Fruit fly (Drosophila melanogaster) whole organism, embryonic: Measurements from ENCODE around the gene CG3662.

ENCODE experiments used
- Bgb ChIP-seq: fragments of 200-800 bp; sonication (Bioruptor generic); IDR thresholded peaks from 2 replicates; pipeline ENCODE4 v1.3.6; 2022; ENCODE audit warnings: missing biosample characterization, missing genetic modification characterization; ENCODE audit not compliant: partially characterized antibody
- C15 ChIP-seq: fragments of 200-800 bp; sonication (Bioruptor generic); IDR thresholded peaks from 3 replicates; pipeline ENCODE4 v1.3.6; 2022; ENCODE audit warnings: missing biosample characterization, missing genetic modification characterization
- CG10267 ChIP-seq: fragments of 200-800 bp; sonication (Bioruptor generic); optimal IDR thresholded peaks from 2 replicates; lab custom pipeline; 2018; ENCODE audit warnings: missing biosample characterization, mild to moderate bottlenecking, missing genetic modification characterization, moderate library complexity
- CG12769 ChIP-seq: fragments of 200-800 bp; sonication (Bioruptor generic); optimal IDR thresholded peaks from 2 replicates; lab custom pipeline; 2019; ENCODE audit warnings: missing biosample characterization, mild to moderate bottlenecking, missing genetic modification characterization, moderate library complexity
- CG14710 ChIP-seq: fragments of 200-800 bp; sonication (Bioruptor generic); optimal IDR thresholded peaks from 3 replicates; lab custom pipeline; 2019; ENCODE audit warnings: missing biosample characterization, mild to moderate bottlenecking, missing genetic modification characterization, moderate library complexity
- CG15073 ChIP-seq: fragments of 200-800 bp; sonication (Bioruptor generic); optimal IDR thresholded peaks from 2 replicates; lab custom pipeline; 2016; ENCODE audit warnings: missing biosample characterization, missing genetic modification characterization
- CG15601 ChIP-seq: fragments of 200-800 bp; sonication (Bioruptor generic); optimal IDR thresholded peaks from 3 replicates; lab custom pipeline; 2019; ENCODE audit warnings: missing biosample characterization, mild to moderate bottlenecking, missing genetic modification characterization, moderate library complexity
- CG18262 ChIP-seq: fragments of 200-800 bp; optimal IDR thresholded peaks from 3 replicates; lab custom pipeline; 2019; ENCODE audit warnings: missing biosample characterization, mild to moderate bottlenecking, missing genetic modification characterization, moderate library complexity
- CG2678 ChIP-seq: fragments of 200-800 bp; sonication (Bioruptor generic); optimal IDR thresholded peaks from 3 replicates; lab custom pipeline; 2019; ENCODE audit warnings: missing biosample characterization, mild to moderate bottlenecking, missing genetic modification characterization, moderate library complexity
- CG3281 ChIP-seq: fragments of 200-800 bp; sonication (Bioruptor generic); optimal IDR thresholded peaks from 3 replicates; lab custom pipeline; 2017; ENCODE audit warnings: missing biosample characterization, mild to moderate bottlenecking, missing genetic modification characterization
- CG33213 ChIP-seq: fragments of 200-800 bp; sonication (Bioruptor generic); optimal IDR thresholded peaks from 3 replicates; lab custom pipeline; 2016; ENCODE audit warnings: missing biosample characterization, missing genetic modification characterization
- CG34422 ChIP-seq: fragments of 200-800 bp; sonication (Bioruptor generic); IDR thresholded peaks from 3 replicates; pipeline ENCODE4 v1.3.6; 2022; ENCODE audit warnings: missing biosample characterization, missing genetic modification characterization
- CG3847 ChIP-seq: fragments of 200-800 bp; sonication (Bioruptor generic); IDR thresholded peaks from 2 replicates; pipeline ENCODE4 v1.3.6; 2022; ENCODE audit warnings: missing biosample characterization, missing genetic modification characterization
- CG6654 ChIP-seq: fragments of 200-800 bp; sonication (Bioruptor generic); optimal IDR thresholded peaks from 2 replicates; lab custom pipeline; 2017; ENCODE audit warnings: missing biosample characterization, mild to moderate bottlenecking, missing genetic modification characterization
- CG7556 ChIP-seq: fragments of 200-800 bp; sonication (Bioruptor generic); optimal IDR thresholded peaks from 2 replicates; lab custom pipeline; 2017; ENCODE audit warnings: missing biosample characterization, mild to moderate bottlenecking, missing genetic modification characterization
- CG8089 ChIP-seq: fragments of 200-800 bp; sonication (Bioruptor generic); optimal IDR thresholded peaks from 3 replicates; lab custom pipeline; 2016; ENCODE audit warnings: missing biosample characterization, missing genetic modification characterization
- CG9797 ChIP-seq: fragments of 200-800 bp; sonication (Bioruptor generic); optimal IDR thresholded peaks from 3 replicates; lab custom pipeline; 2018; ENCODE audit warnings: missing biosample characterization, mild to moderate bottlenecking, missing genetic modification characterization
- Dbx ChIP-seq: fragments of 200-800 bp; sonication (Bioruptor generic); IDR thresholded peaks from 3 replicates; pipeline ENCODE4 v1.3.6; 2022; ENCODE audit warnings: missing biosample characterization, missing genetic modification characterization
- E2f1 ChIP-seq: fragments of 200-800 bp; sonication (Bioruptor generic); IDR thresholded peaks from 2 replicates; pipeline ENCODE4 v1.3.6; 2022; ENCODE audit warnings: missing biosample characterization, missing genetic modification characterization
- Fer2 ChIP-seq: fragments of 200-800 bp; sonication (Bioruptor generic); optimal IDR thresholded peaks from 2 replicates; lab custom pipeline; 2018; ENCODE audit warnings: missing biosample characterization, mild to moderate bottlenecking, missing genetic modification characterization, moderate library complexity
- HHEX ChIP-seq: fragments of 200-800 bp; sonication (Bioruptor generic); optimal IDR thresholded peaks from 3 replicates; lab custom pipeline; 2017; ENCODE audit warnings: missing biosample characterization, mild to moderate bottlenecking, missing genetic modification characterization, missing genetic modification reagents
- HLHmδ ChIP-seq: fragments of 200-800 bp; sonication (Bioruptor generic); optimal IDR thresholded peaks from 2 replicates; lab custom pipeline; 2018; ENCODE audit warnings: missing biosample characterization, mild to moderate bottlenecking, missing genetic modification characterization, moderate library complexity
- Hmr ChIP-seq: fragments of 200-800 bp; sonication (Bioruptor generic); optimal IDR thresholded peaks from 3 replicates; lab custom pipeline; 2017; ENCODE audit warnings: mild to moderate bottlenecking, missing biosample characterization, missing genetic modification reagents, missing genetic modification characterization
- MBD-R2 ChIP-seq: fragments of 200-800 bp; sonication (Bioruptor generic); IDR thresholded peaks from 2 replicates; pipeline ENCODE4 v1.3.6; 2022; ENCODE audit warnings: missing biosample characterization, missing genetic modification characterization
- NfI ChIP-seq: fragments of 200-800 bp; sonication (Bioruptor generic); optimal IDR thresholded peaks from 3 replicates; lab custom pipeline; 2018; ENCODE audit warnings: missing biosample characterization, mild to moderate bottlenecking, missing genetic modification characterization, moderate library complexity
- PHDP ChIP-seq: fragments of 200-800 bp; sonication (Bioruptor generic); optimal IDR thresholded peaks from 3 replicates; lab custom pipeline; 2018; ENCODE audit warnings: missing biosample characterization, mild to moderate bottlenecking, missing genetic modification characterization, moderate library complexity
- Rfx ChIP-seq: fragments of 200-800 bp; sonication (Bioruptor generic); IDR thresholded peaks from 2 replicates; pipeline ENCODE4 v1.3.6; 2022; ENCODE audit warnings: missing biosample characterization, missing genetic modification characterization
- Spps ChIP-seq: fragments of 200-800 bp; sonication (Bioruptor generic); optimal IDR thresholded peaks from 2 replicates; lab custom pipeline; 2018; ENCODE audit warnings: missing biosample characterization, mild to moderate bottlenecking, missing genetic modification characterization
- Sry-δ ChIP-seq: fragments of 200-800 bp; sonication (Bioruptor generic); optimal IDR thresholded peaks from 2 replicates; lab custom pipeline; 2016; ENCODE audit warnings: missing biosample characterization, missing genetic modification characterization
- Usf ChIP-seq: fragments of 200-800 bp; sonication (Bioruptor generic); optimal IDR thresholded peaks from 2 replicates; lab custom pipeline; 2017; ENCODE audit warnings: missing genotype, missing biosample characterization, missing genetic modification characterization
- bcd ChIP-seq: fragments of 200-800 bp; sonication (Bioruptor generic); optimal IDR thresholded peaks from 2 replicates; lab custom pipeline; 2017; ENCODE audit warnings: missing biosample characterization, mild to moderate bottlenecking, missing genetic modification characterization
- chinmo ChIP-seq: fragments of 200-800 bp; sonication (Bioruptor generic); IDR thresholded peaks from 4 replicates; pipeline ENCODE4 v1.3.6; 2022; ENCODE audit warnings: missing biosample characterization, missing genetic modification characterization; ENCODE audit not compliant: partially characterized antibody
- crol ChIP-seq: fragments of 200-800 bp; sonication (Bioruptor generic); IDR thresholded peaks from 2 replicates; pipeline ENCODE4 v1.3.6; 2022; ENCODE audit warnings: missing biosample characterization, missing genetic modification characterization
- dm ChIP-seq: fragments of 200-800 bp; sonication (Bioruptor generic); optimal IDR thresholded peaks from 3 replicates; lab custom pipeline; 2016; ENCODE audit warnings: missing biosample characterization, missing genetic modification characterization
- fu2 ChIP-seq: fragments of 200-800 bp; sonication (Bioruptor generic); optimal IDR thresholded peaks from 2 replicates; lab custom pipeline; 2016; ENCODE audit warnings: missing biosample characterization, missing genetic modification characterization
- gfzf ChIP-seq: fragments of 200-800 bp; sonication (Bioruptor generic); optimal IDR thresholded peaks from 2 replicates; lab custom pipeline; 2016; ENCODE audit warnings: missing biosample characterization, mild to moderate bottlenecking, missing genetic modification characterization, moderate library complexity
- grau ChIP-seq: fragments of 200-800 bp; optimal IDR thresholded peaks from 3 replicates; lab custom pipeline; 2019; ENCODE audit warnings: missing biosample characterization, mild to moderate bottlenecking, missing genetic modification characterization, moderate library complexity
- her ChIP-seq: fragments of 200-800 bp; sonication (Bioruptor generic); optimal IDR thresholded peaks from 2 replicates; lab custom pipeline; 2016; ENCODE audit warnings: missing biosample characterization, missing genetic modification characterization
- inv ChIP-seq: fragments of 200-800 bp; sonication (Bioruptor generic); IDR thresholded peaks from 2 replicates; pipeline ENCODE4 v1.3.6; 2022; ENCODE audit warnings: missing biosample characterization, missing genetic modification characterization; ENCODE audit not compliant: partially characterized antibody
- kay ChIP-seq: fragments of 200-800 bp; sonication (Bioruptor generic); optimal IDR thresholded peaks from 2 replicates; lab custom pipeline; 2016; ENCODE audit warnings: missing biosample characterization, missing genetic modification characterization
- knrl ChIP-seq: fragments of 200-800 bp; sonication (Bioruptor generic); IDR thresholded peaks from 3 replicates; pipeline ENCODE4 v1.3.6; 2022; ENCODE audit warnings: missing biosample characterization, missing genetic modification characterization; ENCODE audit not compliant: partially characterized antibody
- lbe ChIP-seq: fragments of 200-800 bp; sonication (Bioruptor generic); optimal IDR thresholded peaks from 2 replicates; lab custom pipeline; 2016; ENCODE audit warnings: missing biosample characterization, mild to moderate bottlenecking, missing genetic modification characterization
- pfk ChIP-seq: fragments of 200-800 bp; sonication (Bioruptor generic); optimal IDR thresholded peaks from 2 replicates; lab custom pipeline; 2018; ENCODE audit warnings: missing biosample characterization, mild to moderate bottlenecking, missing genetic modification characterization, moderate library complexity
- row ChIP-seq: fragments of 200-800 bp; sonication (Bioruptor generic); IDR thresholded peaks from 3 replicates; pipeline ENCODE4 v1.3.6; 2022; ENCODE audit warnings: missing biosample characterization, missing genetic modification characterization
- scrt ChIP-seq: fragments of 200-800 bp; sonication (Bioruptor generic); optimal IDR thresholded peaks from 2 replicates; lab custom pipeline; 2018; ENCODE audit warnings: missing biosample characterization, mild to moderate bottlenecking, missing genetic modification characterization, moderate library complexity
- sens ChIP-seq: fragments of 200-800 bp; sonication (Bioruptor generic); peaks from one replicate; lab custom pipeline; 2016; ENCODE audit warnings: missing biosample characterization, missing genetic modification characterization
- trem ChIP-seq: fragments of 200-800 bp; optimal IDR thresholded peaks from 3 replicates; lab custom pipeline; 2019; ENCODE audit warnings: missing biosample characterization, mild to moderate bottlenecking, missing genetic modification characterization, moderate library complexity
- tup ChIP-seq: fragments of 200-800 bp; sonication (Bioruptor generic); optimal IDR thresholded peaks from 2 replicates; lab custom pipeline; 2016; ENCODE audit warnings: missing biosample characterization, mild to moderate bottlenecking, missing genetic modification characterization, moderate library complexity
- zen ChIP-seq: fragments of 200-800 bp; sonication (Bioruptor generic); optimal IDR thresholded peaks from 3 replicates; lab custom pipeline; 2018; ENCODE audit warnings: missing biosample characterization, mild to moderate bottlenecking, missing genetic modification characterization, moderate library complexity

CG3662 gene

dm6 chr2L:821242-821985, at the start of gene CG3662 (continued):
- TF ChIP-seq trem (peak; percentile 76), HHEX (GFP tag; lab: Kevin White, UChicago) (no peak), Sry-δ (GFP tag; lab: Kevin White, UChicago) (peak; percentile 49), HLHmδ (GFP tag; lab: Kevin White, UChicago) (peak; percentile 11), NfI (GFP tag; lab: Kevin White, UChicago) (peak; percentile 8), CG14710 (tag; lab: Kevin White, UChicago) (peak; percentile 63), bcd (GFP tag; lab: Kevin White, UChicago) (peak; percentile 16), Hmr (GFP tag; lab: Kevin White, UChicago) (peak; percentile 47), CG8089 (no peak), CG3847 (GFP tag; lab: Robert Waterston, UW) (peak; percentile 72), CG34422 (peak; percentile 43; the same call in 1 of the 3 replicates), tup (no peak), CG33213 (GFP tag; lab: Kevin White, UChicago) (peak; percentile 22), knrl (GFP tag; lab: Robert Waterston, UW) (peak; percentile 40; the same call in 1 of the 3 replicates), E2f1 (GFP tag; lab: Robert Waterston, UW) (no peak), CG10267 (tag; lab: Kevin White, UChicago) (peak; percentile 55), lbe (GFP tag; lab: Kevin White, UChicago) (no peak), chinmo (0 out of 4 replicates have a peak, but pooled peaks have one; percentile 27), Bgb (GFP tag; lab: Robert Waterston, UW) (peak; percentile 18; the same call in 1 of the 2 replicates), Spps (tag; lab: Kevin White, UChicago) (no peak), her (GFP tag; lab: Kevin White, UChicago) (peak; percentile 60), CG9797 (GFP tag; lab: Kevin White, UChicago) (peak; percentile 89), Rfx (GFP tag; lab: Robert Waterston, UW) (no peak), pfk (GFP tag; lab: Kevin White, UChicago) (no peak), crol (GFP tag; lab: Robert Waterston, UW) (peak; percentile 87), CG15601 (tag; lab: Kevin White, UChicago) (peak; percentile 47), PHDP (peak; percentile 3), CG2678 (tag; lab: Kevin White, UChicago) (no peak), grau (tag; lab: Kevin White, UChicago) (peak; percentile 19), inv (GFP tag; lab: Robert Waterston, UW) (no peak), CG6654 (GFP tag; lab: Kevin White, UChicago) (no peak), CG3281 (no peak), CG15073 (GFP tag; lab: Kevin White, UChicago) (no peak), kay (GFP tag; lab: Kevin White, UChicago) (no peak), Usf (GFP tag; lab: Kevin White, UChicago) (no peak), scrt (GFP tag; lab: Kevin White, UChicago) (peak; percentile 7), MBD-R2 (GFP tag; lab: Robert Waterston, UW) (peak; percentile 69), sens (GFP tag; lab: Kevin White, UChicago) (peak; percentile 62), gfzf (GFP tag; lab: Kevin White, UChicago) (peak; percentile 97), zen (tag; lab: Kevin White, UChicago) (no peak), CG7556 (GFP tag; lab: Kevin White, UChicago) (no peak), CG18262 (no peak), fu2 (GFP tag; lab: Kevin White, UChicago) (no peak), C15 (GFP tag; lab: Robert Waterston, UW) (no peak), Fer2 (no peak), row (GFP tag; lab: Robert Waterston, UW) (no peak), dm (GFP tag; lab: Kevin White, UChicago) (no peak), Dbx (GFP tag; lab: Robert Waterston, UW) (peak; percentile 5; the same call in 1 of the 3 replicates), CG12769 (tag; lab: Kevin White, UChicago) (no peak)
